Fruit fly (Drosophila melanogaster) whole organism, embryonic: ENCODE results near the gene CG2681.
A peak's percentile ranks its signal among the peaks of the same experiment; 100 is the strongest.

Source experiments
- Ada2b ChIP-seq: fragments of 200-800 bp; sonication (Bioruptor generic); IDR thresholded peaks from 2 replicates; pipeline ENCODE4 v1.3.6; 2022; ENCODE audit warnings: missing biosample characterization, missing genetic modification characterization
- Asciz ChIP-seq: fragments of 200-800 bp; sonication (Bioruptor generic); optimal IDR thresholded peaks from 2 replicates; lab custom pipeline; 2017; ENCODE audit warnings: missing biosample characterization, mild to moderate bottlenecking, missing genetic modification characterization, missing genetic modification reagents
- Bdp1 ChIP-seq: fragments of 200-800 bp; sonication (Bioruptor generic); optimal IDR thresholded peaks from 3 replicates; lab custom pipeline; 2016; ENCODE audit warnings: missing biosample characterization, missing genetic modification characterization
- C15 ChIP-seq: fragments of 200-800 bp; sonication (Bioruptor generic); IDR thresholded peaks from 3 replicates; pipeline ENCODE4 v1.3.6; 2022; ENCODE audit warnings: missing biosample characterization, missing genetic modification characterization
- CG11398 ChIP-seq: fragments of 200-800 bp; sonication (Bioruptor generic); optimal IDR thresholded peaks from 2 replicates; lab custom pipeline; 2016; ENCODE audit warnings: missing biosample characterization, missing genetic modification characterization
- CG12659 ChIP-seq: fragments of 200-800 bp; sonication (Bioruptor generic); optimal IDR thresholded peaks from 3 replicates; lab custom pipeline; 2017; ENCODE audit warnings: mild to moderate bottlenecking, missing biosample characterization, missing genetic modification reagents, missing genetic modification characterization
- CG14667 ChIP-seq: fragments of 200-800 bp; sonication (Bioruptor generic); IDR thresholded peaks from 2 replicates; pipeline ENCODE4 v1.3.6; 2022; ENCODE audit warnings: missing biosample characterization, missing genetic modification characterization
- CG14965 ChIP-seq: fragments of 200-800 bp; sonication (Bioruptor generic); optimal IDR thresholded peaks from 2 replicates; lab custom pipeline; 2016; ENCODE audit warnings: missing biosample characterization, missing genetic modification characterization, borderline replicate concordance
- CG15479 ChIP-seq: fragments of 200-800 bp; sonication (Bioruptor generic); optimal IDR thresholded peaks from 3 replicates; lab custom pipeline; 2019; ENCODE audit warnings: missing biosample characterization, mild to moderate bottlenecking, missing genetic modification characterization, moderate library complexity
- CG16813 ChIP-seq: fragments of 200-800 bp; sonication (Bioruptor generic); IDR thresholded peaks from 3 replicates; pipeline ENCODE4 v1.3.6; 2022; ENCODE audit warnings: missing biosample characterization, missing genetic modification characterization; ENCODE audit not compliant: partially characterized antibody
- CG17802 ChIP-seq: fragments of 200-800 bp; sonication (Bioruptor generic); optimal IDR thresholded peaks from 2 replicates; lab custom pipeline; 2018; ENCODE audit warnings: missing biosample characterization, mild to moderate bottlenecking, missing genetic modification characterization, moderate library complexity
- CG18476 ChIP-seq: fragments of 200-800 bp; sonication (Bioruptor generic); optimal IDR thresholded peaks from 2 replicates; lab custom pipeline; 2016; ENCODE audit warnings: missing biosample characterization, mild to moderate bottlenecking, missing genetic modification characterization
- CG18599 ChIP-seq: fragments of 200-800 bp; sonication (Bioruptor generic); optimal IDR thresholded peaks from 3 replicates; lab custom pipeline; 2017; ENCODE audit warnings: missing biosample characterization, missing genetic modification characterization, mild to moderate bottlenecking, moderate library complexity, missing genetic modification reagents
- CG2116 ChIP-seq: fragments of 200-800 bp; sonication (Bioruptor generic); optimal IDR thresholded peaks from 3 replicates; lab custom pipeline; 2018; ENCODE audit warnings: missing biosample characterization, mild to moderate bottlenecking, missing genetic modification characterization
- CG32532 ChIP-seq: fragments of 200-800 bp; sonication (Bioruptor generic); IDR thresholded peaks from 2 replicates; pipeline ENCODE4 v1.3.6; 2022; ENCODE audit warnings: missing biosample characterization, missing genetic modification characterization
- CG3407 ChIP-seq: fragments of 200-800 bp; sonication (Bioruptor generic); optimal IDR thresholded peaks from 2 replicates; lab custom pipeline; 2018; ENCODE audit warnings: missing biosample characterization, mild to moderate bottlenecking, missing genetic modification characterization
- CG3847 ChIP-seq: fragments of 200-800 bp; sonication (Bioruptor generic); IDR thresholded peaks from 2 replicates; pipeline ENCODE4 v1.3.6; 2022; ENCODE audit warnings: missing biosample characterization, missing genetic modification characterization
- CG4424 ChIP-seq: fragments of 200-800 bp; sonication (Bioruptor generic); optimal IDR thresholded peaks from 3 replicates; lab custom pipeline; 2016; ENCODE audit warnings: missing biosample characterization, missing genetic modification characterization
- CG6272 ChIP-seq: fragments of 200-800 bp; sonication (Bioruptor generic); IDR thresholded peaks from 2 replicates; pipeline ENCODE4 v1.3.6; 2022; ENCODE audit warnings: missing biosample characterization, missing genetic modification characterization
- CG7357 ChIP-seq: fragments of 200-800 bp; sonication (Bioruptor generic); IDR thresholded peaks from 3 replicates; pipeline ENCODE4 v1.3.6; 2022; ENCODE audit warnings: missing biosample characterization, missing genetic modification characterization
- CG8290 ChIP-seq, 3 experiments: fragments of 200-800 bp; sonication (Bioruptor generic); optimal IDR thresholded peaks; 2 replicates each; lab custom pipeline; 2016 to 2019; ENCODE audit warnings: missing biosample characterization in 3 of 3, missing genetic modification characterization in 3 of 3, mild to moderate bottlenecking in 2 of 3, moderate library complexity in 1 of 3
- Dip2 ChIP-seq: fragments of 200-800 bp; sonication (Bioruptor generic); IDR thresholded peaks from 2 replicates; pipeline ENCODE4 v1.3.6; 2022; ENCODE audit warnings: missing biosample characterization, missing genetic modification characterization
- Dref ChIP-seq: fragments of 200-800 bp; sonication (Bioruptor generic); IDR thresholded peaks from 2 replicates; pipeline ENCODE4 v1.3.6; 2022; ENCODE audit warnings: missing biosample characterization, missing genetic modification characterization
- E2f2 ChIP-seq: fragments of 200-800 bp; sonication (Bioruptor generic); IDR thresholded peaks from 2 replicates; pipeline ENCODE4 v1.3.6; 2022; ENCODE audit warnings: missing biosample characterization, missing genetic modification characterization
- HLH3B ChIP-seq: fragments of 200-800 bp; sonication (Bioruptor generic); IDR thresholded peaks from 2 replicates; pipeline ENCODE4 v1.3.6; 2022; ENCODE audit warnings: missing biosample characterization, missing genetic modification characterization
- Mes4 ChIP-seq: fragments of 200-800 bp; sonication (Bioruptor generic); optimal IDR thresholded peaks from 2 replicates; lab custom pipeline; 2016; ENCODE audit warnings: missing biosample characterization, missing genetic modification characterization
- Myb ChIP-seq: fragments of 200-800 bp; sonication (Bioruptor generic); optimal IDR thresholded peaks from 2 replicates; lab custom pipeline; 2016; ENCODE audit warnings: missing biosample characterization, missing genetic modification characterization
- NC2β ChIP-seq: fragments of 200-800 bp; sonication (Bioruptor generic); optimal IDR thresholded peaks from 2 replicates; lab custom pipeline; 2016; ENCODE audit warnings: missing biosample characterization, missing genetic modification characterization
- Oli ChIP-seq: fragments of 200-800 bp; sonication (Bioruptor generic); optimal IDR thresholded peaks from 2 replicates; lab custom pipeline; 2018; ENCODE audit warnings: missing biosample characterization, mild to moderate bottlenecking, missing genetic modification characterization, moderate library complexity
- Pdp1 ChIP-seq, 2 experiments: fragments of 200-800 bp; sonication (Bioruptor generic); optimal IDR thresholded peaks; 3 replicates each; lab custom pipeline; 2016; ENCODE audit warnings: missing biosample characterization in 2 of 2, missing genetic modification characterization in 2 of 2, mild to moderate bottlenecking in 1 of 2, moderate library complexity in 1 of 2
- Ptx1 ChIP-seq: fragments of 200-800 bp; sonication (Bioruptor generic); IDR thresholded peaks from 2 replicates; pipeline ENCODE4 v1.3.6; 2022; ENCODE audit warnings: missing biosample characterization, missing genetic modification characterization
- Rx ChIP-seq: fragments of 200-800 bp; sonication (Bioruptor generic); IDR thresholded peaks from 2 replicates; pipeline ENCODE4 v1.3.6; 2022; ENCODE audit warnings: missing biosample characterization, missing genetic modification characterization
- Scr ChIP-seq: fragments of 200-800 bp; sonication (Bioruptor generic); IDR thresholded peaks from 2 replicates; pipeline ENCODE4 v1.3.6; 2022; ENCODE audit warnings: missing biosample characterization, missing genetic modification characterization; ENCODE audit not compliant: partially characterized antibody
- ap ChIP-seq: fragments of 200-800 bp; sonication (Bioruptor generic); IDR thresholded peaks from 2 replicates; pipeline ENCODE4 v1.3.6; 2022; ENCODE audit warnings: missing biosample characterization, missing genetic modification characterization
- btn ChIP-seq: fragments of 200-800 bp; sonication (Bioruptor generic); optimal IDR thresholded peaks from 2 replicates; lab custom pipeline; 2016; ENCODE audit warnings: missing biosample characterization, missing genetic modification characterization
- cwo ChIP-seq: fragments of 200-800 bp; sonication (Bioruptor generic); optimal IDR thresholded peaks from 3 replicates; lab custom pipeline; 2017; ENCODE audit warnings: missing biosample characterization, missing genetic modification characterization, mild to moderate bottlenecking, moderate library complexity, missing genetic modification reagents
- disco-r ChIP-seq: fragments of 200-800 bp; sonication (Bioruptor generic); optimal IDR thresholded peaks from 2 replicates; lab custom pipeline; 2016; ENCODE audit warnings: missing biosample characterization, missing genetic modification characterization
- dm ChIP-seq: fragments of 200-800 bp; sonication (Bioruptor generic); optimal IDR thresholded peaks from 3 replicates; lab custom pipeline; 2016; ENCODE audit warnings: missing biosample characterization, missing genetic modification characterization
- grau ChIP-seq: fragments of 200-800 bp; optimal IDR thresholded peaks from 3 replicates; lab custom pipeline; 2019; ENCODE audit warnings: missing biosample characterization, mild to moderate bottlenecking, missing genetic modification characterization, moderate library complexity
- inv ChIP-seq: fragments of 200-800 bp; sonication (Bioruptor generic); IDR thresholded peaks from 2 replicates; pipeline ENCODE4 v1.3.6; 2022; ENCODE audit warnings: missing biosample characterization, missing genetic modification characterization; ENCODE audit not compliant: partially characterized antibody
- nerfin-1 ChIP-seq: fragments of 200-800 bp; sonication (Bioruptor generic); optimal IDR thresholded peaks from 3 replicates; lab custom pipeline; 2019; ENCODE audit warnings: missing biosample characterization, mild to moderate bottlenecking, missing genetic modification characterization, moderate library complexity
- pho ChIP-seq: fragments of 200-800 bp; sonication (Bioruptor generic); optimal IDR thresholded peaks from 2 replicates; lab custom pipeline; 2016; ENCODE audit warnings: missing biosample characterization, missing genetic modification characterization
- rib ChIP-seq: fragments of 200-800 bp; sonication (Bioruptor generic); IDR thresholded peaks from 2 replicates; pipeline ENCODE4 v1.3.6; 2022; ENCODE audit warnings: missing biosample characterization, missing genetic modification characterization
- scrt ChIP-seq: fragments of 200-800 bp; sonication (Bioruptor generic); optimal IDR thresholded peaks from 2 replicates; lab custom pipeline; 2018; ENCODE audit warnings: missing biosample characterization, mild to moderate bottlenecking, missing genetic modification characterization, moderate library complexity
- seq ChIP-seq: fragments of 200-800 bp; sonication (Bioruptor generic); IDR thresholded peaks from 2 replicates; pipeline ENCODE4 v1.3.6; 2022; ENCODE audit warnings: missing biosample characterization, missing genetic modification characterization
- slp2 ChIP-seq: fragments of 200-800 bp; sonication (Bioruptor generic); optimal IDR thresholded peaks from 2 replicates; lab custom pipeline; 2016; ENCODE audit warnings: missing biosample characterization, missing genetic modification characterization
- tin ChIP-seq: fragments of 200-800 bp; sonication (Bioruptor generic); optimal IDR thresholded peaks from 3 replicates; lab custom pipeline; 2016; ENCODE audit warnings: missing biosample characterization, missing genetic modification characterization
- ttk ChIP-seq: fragments of 200-800 bp; sonication (Bioruptor generic); IDR thresholded peaks from 2 replicates; pipeline ENCODE4 v2.1.2; 2022; ENCODE audit warnings: missing biosample characterization, missing genetic modification characterization
- tup ChIP-seq: fragments of 200-800 bp; sonication (Bioruptor generic); optimal IDR thresholded peaks from 2 replicates; lab custom pipeline; 2016; ENCODE audit warnings: missing biosample characterization, mild to moderate bottlenecking, missing genetic modification characterization, moderate library complexity
- tx ChIP-seq: fragments of 200-800 bp; sonication (Bioruptor generic); optimal IDR thresholded peaks from 2 replicates; lab custom pipeline; 2016; ENCODE audit warnings: missing biosample characterization, missing genetic modification characterization

The CG2681 gene

DNA sequence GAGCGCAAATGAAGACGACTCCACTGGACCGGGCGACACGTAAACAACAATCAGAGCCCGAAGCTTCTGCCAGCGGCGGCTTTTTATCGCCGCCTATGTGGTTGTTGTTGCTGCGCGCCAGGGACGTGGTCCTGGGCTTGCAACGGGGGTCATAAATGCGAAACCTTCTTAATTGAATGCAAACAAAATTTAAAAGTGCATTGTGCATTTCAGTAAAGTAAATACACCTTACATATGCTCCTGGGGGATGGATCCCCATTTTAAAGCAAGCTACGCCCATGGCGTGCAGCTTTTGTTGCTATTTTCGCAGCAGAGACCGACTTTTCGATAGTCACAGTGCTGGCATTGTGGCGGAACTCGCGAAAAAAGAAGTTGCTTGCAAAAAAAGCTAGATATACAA lies 4.8 kb upstream of the CG2681 start, which contains the start of gene Ugalt (continued):
- peak; percentile 100 for TF ChIP-seq cwo (GFP tag; lab: Kevin White, UChicago)
- TF ChIP-seq Oli, result peak; percentile 100
- TF ChIP-seq dm, result peak; percentile 100
- peak; percentile 96 for TF ChIP-seq CG14965 (GFP tag; lab: Kevin White, UChicago)
- TF ChIP-seq Dip2 (GFP tag; lab: Robert Waterston, UW), result peak; percentile 88
- peak; percentile 100 for TF ChIP-seq Ptx1 (GFP tag; lab: Robert Waterston, UW)
- TF ChIP-seq Bdp1 (GFP tag; lab: Kevin White, UChicago), result peak; percentile 98
- TF ChIP-seq C15 (GFP tag; lab: Robert Waterston, UW), result peak; percentile 100
- peak; percentile 97 for TF ChIP-seq CG17802 (tag; lab: Kevin White, UChicago)
- TF ChIP-seq CG2116 (GFP tag; lab: Kevin White, UChicago), result peak; percentile 95
- TF ChIP-seq Asciz (GFP tag; lab: Kevin White, UChicago), result peak; percentile 100
- TF ChIP-seq inv (GFP tag; lab: Robert Waterston, UW), result peak; percentile 34; the same call in 1 of the 2 replicates
- TF ChIP-seq NC2β (GFP tag; lab: Kevin White, UChicago), result peak; percentile 100
- TF ChIP-seq tin (GFP tag; lab: Kevin White, UChicago), result peak; percentile 100
- peak; percentile 100 for TF ChIP-seq Rx (GFP tag; lab: Robert Waterston, UW)
- peak; percentile 100 for TF ChIP-seq ap (GFP tag; lab: Robert Waterston, UW)
- TF ChIP-seq CG7357 (GFP tag; lab: Robert Waterston, UW), result peak; percentile 100
- peak; percentile 100 for TF ChIP-seq seq (GFP tag; lab: Robert Waterston, UW)
- TF ChIP-seq CG16813 (GFP tag; lab: Robert Waterston, UW), result no peak
- peak; percentile 100 for TF ChIP-seq slp2 (GFP tag; lab: Kevin White, UChicago)
- TF ChIP-seq CG4424 (GFP tag; lab: Kevin White, UChicago), result peak; percentile 100
- TF ChIP-seq ttk (GFP tag; lab: Robert Waterston, UW), result peak; percentile 100
- peak; percentile 100 for TF ChIP-seq CG18476 (GFP tag; lab: Kevin White, UChicago)
- TF ChIP-seq E2f2 (GFP tag; lab: Robert Waterston, UW), result peak; percentile 98
- peak; percentile 99 for TF ChIP-seq CG3407 (GFP tag; lab: Kevin White, UChicago)
- peak; percentile 100 for TF ChIP-seq tup
- peak; percentile 100 for TF ChIP-seq pho (GFP tag; lab: Kevin White, UChicago)
- 0 out of 2 replicates have a peak, but pooled peaks have one; percentile 12 for TF ChIP-seq Scr (GFP tag; lab: Robert Waterston, UW)
- TF ChIP-seq rib (GFP tag; lab: Robert Waterston, UW), result peak; percentile 100
- peak; percentile 100 for TF ChIP-seq HLH3B (GFP tag; lab: Robert Waterston, UW)
- TF ChIP-seq CG3847, result peak; percentile 100
- TF ChIP-seq Myb (GFP tag; lab: Kevin White, UChicago), result peak; percentile 99
- peak; percentile 100 for TF ChIP-seq CG8290 (GFP tag; optimal IDR thresholded peaks at IDR 0.05; lab: Kevin White, UChicago)
- peak; percentile 98 to 100 for TF ChIP-seq CG8290 (tag; optimal IDR thresholded peaks at IDR 0.05; lab: Kevin White, UChicago)
- peak; percentile 100 for TF ChIP-seq scrt (GFP tag; lab: Kevin White, UChicago)
- TF ChIP-seq Pdp1 (GFP tag; optimal IDR thresholded peaks at IDR 0.05; lab: Kevin White, UChicago), result peak; percentile 100
- peak; percentile 100 for TF ChIP-seq disco-r (GFP tag; lab: Kevin White, UChicago)
- peak; percentile 100 for TF ChIP-seq Mes4 (GFP tag; lab: Kevin White, UChicago)
- TF ChIP-seq CG18599 (GFP tag; lab: Kevin White, UChicago), result peak; percentile 100
- TF ChIP-seq CG11398 (GFP tag; lab: Kevin White, UChicago), result peak; percentile 100
- TF ChIP-seq CG12659, result peak; percentile 100
- TF ChIP-seq tx, result peak; percentile 100
- peak; percentile 70 for TF ChIP-seq Dref (GFP tag; lab: Robert Waterston, UW)
- TF ChIP-seq nerfin-1 (tag; lab: Kevin White, UChicago), result peak; percentile 100
- peak; percentile 100 for TF ChIP-seq CG6272 (GFP tag; lab: Robert Waterston, UW)
- peak; percentile 100 for TF ChIP-seq CG14667 (GFP tag; lab: Robert Waterston, UW)
- TF ChIP-seq Ada2b, result peak; percentile 100
- TF ChIP-seq btn (GFP tag; lab: Kevin White, UChicago), result peak; percentile 100
- peak; percentile 100 for TF ChIP-seq CG32532 (GFP tag; lab: Robert Waterston, UW)
- peak; percentile 72 for TF ChIP-seq CG15479
- TF ChIP-seq grau, result peak; percentile 100
